Fruit fly (Drosophila melanogaster) whole organism: ENCODE data around the gene Btk.

Experiments used
- CG8478 ChIP-seq: fragments of >200 bp; optimal IDR thresholded peaks from 2 replicates; lab custom pipeline; 2018; ENCODE audit warnings: inconsistent platforms
- Dll ChIP-seq: fragments of >200 bp; optimal IDR thresholded peaks from 2 replicates; lab custom pipeline; 2017
- EcR ChIP-seq, 2 experiments: fragments of >200 bp; optimal IDR thresholded peaks; 2 replicates each; lab custom pipeline; 2017; ENCODE audit warnings: missing biosample characterization in 2 of 2, missing genetic modification characterization in 2 of 2, missing genetic modification reagents in 2 of 2
- pan ChIP-seq: fragments of >200 bp; optimal IDR thresholded peaks from 2 replicates; lab custom pipeline; 2017
- psq ChIP-seq: fragments of >200 bp; optimal IDR thresholded peaks from 2 replicates; lab custom pipeline; 2017
- usp ChIP-seq: fragments of >200 bp; optimal IDR thresholded peaks from 2 replicates; lab custom pipeline; 2017; ENCODE audit warnings: missing biosample characterization, missing genetic modification characterization, mixed read lengths

The Btk gene

dm6 chr2L:8300220-8301167, at the start of gene Btk:
Btk (minus strand) TSS chr2L:8301079.
- TF ChIP-seq Dll (lab: Kevin White, UChicago) (no peak), pan (no peak), EcR (GFP tag; optimal IDR thresholded peaks at IDR 0.05; lab: Kevin White, UChicago) (peak in 1 of 2 experiments; percentile 25), psq (lab: Kevin White, UChicago) (no peak), usp (GFP tag; lab: Kevin White, UChicago) (no peak), CG8478 (lab: Kevin White, UChicago) (no peak)

DNA sequence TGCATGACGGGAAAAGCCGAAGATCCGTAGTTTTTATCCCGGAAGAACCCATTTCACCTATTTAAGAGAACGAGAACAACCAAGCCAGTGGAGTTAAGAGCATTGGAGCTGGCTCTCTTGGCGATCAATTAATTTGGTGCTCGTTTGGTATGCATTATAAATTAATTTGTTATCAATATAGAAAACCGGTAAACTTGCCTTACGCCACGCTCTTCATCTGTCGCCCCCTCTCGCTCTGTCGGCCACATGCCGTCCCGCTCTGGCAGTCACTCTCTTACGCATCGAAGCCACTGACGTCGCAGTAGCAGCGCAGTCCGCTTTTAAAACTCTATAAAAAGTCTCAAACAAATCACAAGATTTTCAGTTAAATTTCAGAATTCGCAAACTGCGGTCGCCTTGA, 45.4 kb upstream of the Btk start, which contains the start of gene CG7778:
Gene CG7778 (plus strand): TSS at position 361 of the 400 bp plus-strand sequence.
- no peak for TF ChIP-seq usp (GFP tag; lab: Kevin White, UChicago)

dm6 chr2L:8344536-8344935, 43.7 kb upstream of the Btk start:
- TF ChIP-seq usp (GFP tag; lab: Kevin White, UChicago) (no peak), pan (no peak), psq (lab: Kevin White, UChicago) (no peak), EcR (GFP tag; optimal IDR thresholded peaks at IDR 0.05; lab: Kevin White, UChicago) (no peak)

DNA sequence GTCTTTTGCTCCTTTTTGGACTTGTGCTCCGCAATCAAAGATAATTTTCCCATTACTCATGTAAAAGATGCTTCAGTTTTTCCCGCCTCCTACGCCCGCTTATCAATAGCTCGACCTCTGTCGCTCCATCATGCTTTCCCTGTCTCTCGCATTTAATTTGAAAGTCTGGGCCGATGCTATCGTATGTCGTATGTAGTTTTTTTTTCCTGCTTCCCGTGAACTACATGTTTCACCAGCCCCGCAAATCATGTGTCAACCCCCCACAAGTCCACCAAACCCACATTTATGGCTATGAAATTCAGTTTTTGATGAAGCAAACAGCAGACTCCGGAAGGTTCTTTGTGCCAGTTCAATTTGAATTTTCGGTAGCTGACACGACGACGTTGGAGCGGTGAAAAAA, 41.5 kb upstream of the Btk start, which contains the start of gene CG14273:
Gene CG14273 (plus strand): TSS at position 301 of the 400 bp plus-strand sequence.
- no peak for TF ChIP-seq CG8478 (lab: Kevin White, UChicago)
- no peak for TF ChIP-seq Dll (lab: Kevin White, UChicago)
- no peak for TF ChIP-seq pan
- no peak for TF ChIP-seq usp (GFP tag; lab: Kevin White, UChicago)
- no peak for TF ChIP-seq EcR (GFP tag; optimal IDR thresholded peaks at IDR 0.05; lab: Kevin White, UChicago)
- TF ChIP-seq psq (lab: Kevin White, UChicago) = no peak

DNA sequence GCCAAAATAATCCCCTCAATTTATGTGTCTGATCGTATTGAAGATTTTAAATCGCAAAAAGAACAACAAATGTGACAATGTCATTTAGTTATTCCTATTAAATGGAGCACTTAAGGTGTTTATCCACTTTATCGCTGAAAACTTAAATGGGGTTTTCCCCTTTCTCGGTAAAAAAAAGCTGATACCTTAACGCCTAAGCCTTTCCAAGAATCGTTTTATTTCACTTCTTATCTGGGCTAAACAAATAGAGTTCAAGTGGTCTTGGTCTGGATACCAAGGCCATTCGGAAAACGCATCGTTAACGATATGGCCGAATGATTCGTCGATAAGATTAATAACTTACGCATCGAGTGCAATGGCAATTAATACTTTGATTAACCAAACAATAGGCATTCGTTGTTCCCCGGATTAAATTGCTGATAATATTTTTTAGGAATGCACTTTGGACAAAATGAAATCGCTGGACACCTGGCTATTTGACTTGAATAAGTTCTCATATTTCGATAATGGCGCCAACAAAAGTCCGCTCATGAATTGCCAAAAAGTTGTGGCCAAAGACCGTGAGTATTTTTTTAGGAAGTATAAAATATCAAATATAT, 39.0 kb upstream of the Btk start:
- TF ChIP-seq EcR (GFP tag; optimal IDR thresholded peaks at IDR 0.05; lab: Kevin White, UChicago) (no peak), pan (no peak), Dll (lab: Kevin White, UChicago) (no peak), psq (lab: Kevin White, UChicago) (no peak), usp (GFP tag; lab: Kevin White, UChicago) (no peak), CG8478 (lab: Kevin White, UChicago) (no peak)

DNA sequence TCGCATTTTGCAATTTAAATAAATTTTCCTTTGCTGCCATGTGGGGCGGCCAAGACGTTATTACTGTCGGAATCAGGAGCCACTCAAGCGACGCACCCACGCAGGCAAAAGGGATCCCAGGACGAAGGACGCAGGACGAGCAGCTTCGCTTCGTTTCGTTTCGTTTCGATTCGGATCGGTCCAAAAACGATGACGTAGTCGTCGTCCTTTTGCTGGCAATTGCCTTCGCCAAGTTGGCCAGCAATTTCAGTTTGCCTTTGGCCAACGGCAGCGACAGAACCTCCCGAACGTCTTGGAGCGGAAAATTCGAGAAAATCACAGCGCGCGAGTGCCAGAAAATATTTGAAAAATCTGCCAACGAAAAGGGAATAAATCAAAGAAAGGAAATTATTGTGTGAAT, 37.2 kb upstream of the Btk start, which contains the start of gene witty:
Gene witty (plus strand): TSS at position 249 of the 400 bp plus-strand sequence.
- TF ChIP-seq psq (lab: Kevin White, UChicago) (no peak), Dll (lab: Kevin White, UChicago) (no peak), EcR (GFP tag; optimal IDR thresholded peaks at IDR 0.05; lab: Kevin White, UChicago) (no peak), pan (no peak), CG8478 (lab: Kevin White, UChicago) (no peak), usp (GFP tag; lab: Kevin White, UChicago) (no peak)

DNA sequence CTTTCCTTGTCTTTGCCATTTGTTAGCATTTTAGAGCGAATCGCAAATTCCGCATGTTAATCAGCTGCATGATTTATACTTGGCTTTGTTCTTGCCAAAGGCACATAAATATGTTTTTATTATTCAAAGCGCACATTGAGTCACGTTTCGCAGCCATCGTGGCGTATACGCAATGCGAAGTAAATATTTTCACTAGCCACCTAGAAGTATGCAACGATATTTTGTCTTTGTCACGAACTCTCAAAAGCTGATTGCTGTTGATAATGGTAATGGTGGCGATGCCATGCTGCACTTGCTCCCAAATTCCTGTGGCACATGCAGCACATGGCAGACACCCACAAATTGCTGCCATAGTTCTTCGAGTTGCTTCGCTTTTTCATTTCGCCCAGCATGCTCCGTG, 33.8 kb upstream of the Btk start:
- TF ChIP-seq pan (no peak), CG8478 (lab: Kevin White, UChicago) (no peak), psq (lab: Kevin White, UChicago) (no peak), Dll (lab: Kevin White, UChicago) (no peak), usp (GFP tag; lab: Kevin White, UChicago) (no peak), EcR (GFP tag; optimal IDR thresholded peaks at IDR 0.05; lab: Kevin White, UChicago) (no peak)

DNA sequence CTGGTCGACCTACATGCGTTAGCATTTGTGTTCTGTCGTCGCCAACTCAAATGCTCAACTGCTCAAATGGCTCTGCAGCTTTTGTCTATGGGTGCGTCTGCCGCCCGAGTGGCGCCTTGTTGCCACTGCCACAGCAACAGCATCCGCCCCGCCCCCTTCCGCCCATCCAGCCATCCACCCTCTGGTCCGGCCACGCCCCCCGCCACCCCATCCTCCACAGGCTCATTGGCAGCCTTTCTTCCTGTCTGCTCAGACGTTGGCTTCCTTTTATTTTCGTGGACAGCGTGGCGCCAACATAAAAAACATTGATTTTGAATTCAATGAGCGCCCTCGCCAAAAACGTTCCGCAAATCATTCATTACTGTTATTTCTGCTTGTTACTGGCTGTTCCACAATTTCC, 32.7 kb upstream of the Btk start:
- no peak for TF ChIP-seq pan
- TF ChIP-seq CG8478 (lab: Kevin White, UChicago) = no peak
- TF ChIP-seq psq (lab: Kevin White, UChicago) = no peak
- TF ChIP-seq EcR (GFP tag; optimal IDR thresholded peaks at IDR 0.05; lab: Kevin White, UChicago) = no peak
- TF ChIP-seq usp (GFP tag; lab: Kevin White, UChicago) = no peak
- no peak for TF ChIP-seq Dll (lab: Kevin White, UChicago)

dm6 chr2L:8333185-8333584, 32.3 kb upstream of the Btk start:
- TF ChIP-seq CG8478 (lab: Kevin White, UChicago) = no peak
- TF ChIP-seq usp (GFP tag; lab: Kevin White, UChicago) = no peak
- TF ChIP-seq pan = no peak
- no peak for TF ChIP-seq EcR (GFP tag; optimal IDR thresholded peaks at IDR 0.05; lab: Kevin White, UChicago)
- TF ChIP-seq psq (lab: Kevin White, UChicago) = no peak
- TF ChIP-seq Dll (lab: Kevin White, UChicago) = no peak

dm6 chr2L:8328526-8329097, 27.7 kb upstream of the Btk start:
- TF ChIP-seq CG8478 (lab: Kevin White, UChicago) = no peak
- no peak for TF ChIP-seq Dll (lab: Kevin White, UChicago)
- no peak for TF ChIP-seq EcR (GFP tag; optimal IDR thresholded peaks at IDR 0.05; lab: Kevin White, UChicago)
- no peak for TF ChIP-seq pan
- TF ChIP-seq psq (lab: Kevin White, UChicago) = no peak
- no peak for TF ChIP-seq usp (GFP tag; lab: Kevin White, UChicago)

DNA sequence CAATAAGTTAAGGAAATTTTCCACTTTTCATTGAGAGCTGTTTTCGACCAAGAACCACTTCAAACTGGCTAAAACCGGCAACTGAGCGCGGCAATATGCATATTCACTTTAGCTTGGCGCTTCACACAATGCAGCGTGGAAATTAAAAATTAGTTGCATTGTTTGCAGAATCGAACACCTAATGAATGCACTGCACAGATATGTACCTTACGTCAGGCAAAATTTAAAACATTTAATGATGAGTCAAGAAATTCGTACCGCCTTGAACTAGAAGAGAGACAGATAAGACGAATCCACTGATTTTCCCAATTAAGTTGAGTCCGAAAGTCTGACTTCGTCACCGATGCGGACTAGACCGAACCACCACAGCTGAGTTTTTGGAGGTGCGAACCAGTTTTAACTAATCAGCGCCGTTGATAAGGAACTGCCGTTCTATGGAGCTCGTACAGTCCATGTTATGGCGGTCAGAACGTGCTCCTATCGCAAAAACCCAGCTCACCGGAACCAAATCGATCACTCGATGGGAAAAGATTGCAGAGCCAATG, 27.0 kb upstream of the Btk start:
- no peak for TF ChIP-seq pan
- no peak for TF ChIP-seq psq (lab: Kevin White, UChicago)
- TF ChIP-seq CG8478 (lab: Kevin White, UChicago) = no peak
- TF ChIP-seq Dll (lab: Kevin White, UChicago) = no peak
